Worm (Caenorhabditis elegans) whole organism, mixed stage, embryonic: Measurements from ENCODE around the gene puf-9.

Source experiments
- M03D4.4 ChIP-seq: sonication (generic microtip); optimal IDR thresholded peaks from 2 replicates; lab custom pipeline; 2017; ENCODE audit warnings: mild to moderate bottlenecking, missing genetic modification characterization, missing compliant biosample characterization
- bed-3 ChIP-seq: fragments of 200-800 bp; sonication (Bioruptor generic); optimal IDR thresholded peaks from 3 replicates; lab custom pipeline; 2018; ENCODE audit warnings: mild to moderate bottlenecking, missing genetic modification characterization, moderate library complexity, missing compliant biosample characterization
- blmp-1 ChIP-seq: fragments of 150-350 bp; optimal IDR thresholded peaks from 2 replicates; lab custom pipeline; 2014; ENCODE audit warnings: missing biosample characterization, missing genetic modification characterization
- ceh-39 ChIP-seq: fragments of 150-350 bp; optimal IDR thresholded peaks from 2 replicates; lab custom pipeline; 2014; ENCODE audit warnings: missing biosample characterization, missing genetic modification characterization
- ceh-43 ChIP-seq: fragments of 200-800 bp; sonication (Bioruptor generic); optimal IDR thresholded peaks from 2 replicates; lab custom pipeline; 2018; ENCODE audit warnings: mild to moderate bottlenecking, missing genetic modification characterization, moderate library complexity, missing compliant biosample characterization
- ceh-83 ChIP-seq: fragments of 200-800 bp; sonication (Bioruptor generic); optimal IDR thresholded peaks from 2 replicates; lab custom pipeline; 2018; ENCODE audit warnings: mild to moderate bottlenecking, missing genetic modification characterization, missing compliant biosample characterization
- ces-1 ChIP-seq: fragments of 150-350 bp; optimal IDR thresholded peaks from 2 replicates; lab custom pipeline; 2014; ENCODE audit warnings: missing biosample characterization, missing genetic modification reagents, missing genetic modification characterization
- cnd-1 ChIP-seq: fragments of 200-800 bp; sonication (Bioruptor generic); optimal IDR thresholded peaks from 2 replicates; lab custom pipeline; 2018; ENCODE audit warnings: mild to moderate bottlenecking, missing genetic modification characterization, missing compliant biosample characterization
- drap-1 ChIP-seq: fragments of 200-800 bp; sonication (Bioruptor generic); optimal IDR thresholded peaks from 3 replicates; lab custom pipeline; 2018; ENCODE audit warnings: mild to moderate bottlenecking, missing genetic modification characterization, missing compliant biosample characterization
- elt-1 ChIP-seq: sonication (generic microtip); optimal IDR thresholded peaks from 2 replicates; lab custom pipeline; 2017; ENCODE audit warnings: missing genetic modification characterization, mild to moderate bottlenecking, missing compliant biosample characterization, antibody characterized with exemption, moderate library complexity, borderline replicate concordance; ENCODE audit not compliant: insufficient read depth
- elt-3 ChIP-seq: fragments of 150-350 bp; optimal IDR thresholded peaks from 2 replicates; lab custom pipeline; 2014; ENCODE audit warnings: missing biosample characterization, missing genetic modification characterization
- flh-1 ChIP-seq: fragments of 200-800 bp; sonication (Bioruptor generic); optimal IDR thresholded peaks from 2 replicates; lab custom pipeline; 2018; ENCODE audit warnings: mild to moderate bottlenecking, missing genetic modification characterization, moderate library complexity, missing compliant biosample characterization
- ham-2 ChIP-seq: fragments of 200-800 bp; sonication (Bioruptor generic); optimal IDR thresholded peaks from 2 replicates; lab custom pipeline; 2018; ENCODE audit warnings: mild to moderate bottlenecking, missing genetic modification characterization, missing compliant biosample characterization
- hlh-1 ChIP-seq: fragments of 150-350 bp; optimal IDR thresholded peaks from 2 replicates; lab custom pipeline; 2014; ENCODE audit warnings: missing biosample characterization, missing genetic modification reagents, missing genetic modification characterization
- lin-13 ChIP-seq: fragments of 150-350 bp; optimal IDR thresholded peaks from 2 replicates; lab custom pipeline; 2014; ENCODE audit warnings: missing biosample characterization, missing genetic modification characterization
- lin-32 ChIP-seq: fragments of 200-800 bp; sonication (Bioruptor generic); optimal IDR thresholded peaks from 2 replicates; lab custom pipeline; 2018; ENCODE audit warnings: mild to moderate bottlenecking, missing genetic modification characterization, missing compliant biosample characterization
- lsy-2 ChIP-seq: fragments of 150-350 bp; optimal IDR thresholded peaks from 2 replicates; lab custom pipeline; 2014; ENCODE audit warnings: missing biosample characterization, missing genetic modification characterization
- mab-5 ChIP-seq: fragments of 150-350 bp; optimal IDR thresholded peaks from 2 replicates; lab custom pipeline; 2014; ENCODE audit warnings: missing biosample characterization, missing genetic modification characterization
- mep-1 ChIP-seq: fragments of 150-350 bp; optimal IDR thresholded peaks from 2 replicates; lab custom pipeline; 2017; ENCODE audit warnings: missing biosample characterization, missing genetic modification reagents, missing genetic modification characterization, inconsistent platforms
- mls-2 ChIP-seq: sonication (generic microtip); optimal IDR thresholded peaks from 2 replicates; lab custom pipeline; 2016; ENCODE audit warnings: mild to moderate bottlenecking, missing genetic modification characterization, moderate library complexity, missing compliant biosample characterization
- nhr-12 ChIP-seq: fragments of 150-350 bp; optimal IDR thresholded peaks from 2 replicates; lab custom pipeline; 2014; ENCODE audit warnings: missing biosample characterization, missing genetic modification characterization
- nhr-2 ChIP-seq: fragments of 150-350 bp; optimal IDR thresholded peaks from 2 replicates; lab custom pipeline; 2014; ENCODE audit warnings: missing biosample characterization, missing genetic modification characterization
- nhr-237 ChIP-seq: fragments of 150-350 bp; optimal IDR thresholded peaks from 2 replicates; lab custom pipeline; 2014; ENCODE audit warnings: missing biosample characterization, missing genetic modification characterization
- nhr-28 ChIP-seq: fragments of 150-350 bp; optimal IDR thresholded peaks from 2 replicates; lab custom pipeline; 2014; ENCODE audit warnings: missing biosample characterization, missing genetic modification characterization
- nhr-76 ChIP-seq: sonication (generic microtip); optimal IDR thresholded peaks from 2 replicates; lab custom pipeline; 2017; ENCODE audit warnings: missing biosample characterization, missing genetic modification characterization
- pha-4 ChIP-seq: fragments of 150-350 bp; optimal IDR thresholded peaks from 2 replicates; lab custom pipeline; 2018; ENCODE audit warnings: missing biosample characterization, missing genetic modification reagents, missing genetic modification characterization
- sem-2 ChIP-seq: fragments of 200-800 bp; sonication (Bioruptor generic); optimal IDR thresholded peaks from 2 replicates; lab custom pipeline; 2018; ENCODE audit warnings: mild to moderate bottlenecking, missing genetic modification characterization, missing compliant biosample characterization
- snpc-4 ChIP-seq: fragments of 150-350 bp; optimal IDR thresholded peaks from 2 replicates; lab custom pipeline; 2014; ENCODE audit warnings: missing biosample characterization, missing genetic modification characterization
- sptf-1 ChIP-seq: sonication (generic microtip); optimal IDR thresholded peaks from 2 replicates; lab custom pipeline; 2017; ENCODE audit warnings: mild to moderate bottlenecking, missing genetic modification characterization, moderate library complexity, missing compliant biosample characterization
- tbx-8 ChIP-seq: fragments of 200-800 bp; sonication (Bioruptor generic); optimal IDR thresholded peaks from 2 replicates; lab custom pipeline; 2018; ENCODE audit warnings: mild to moderate bottlenecking, missing genetic modification characterization, moderate library complexity, missing compliant biosample characterization
- unc-120 ChIP-seq: sonication (generic microtip); optimal IDR thresholded peaks from 2 replicates; lab custom pipeline; 2017; ENCODE audit warnings: missing genetic modification characterization, missing compliant biosample characterization; ENCODE audit not compliant: poor library complexity, severe bottlenecking
- unc-39 ChIP-seq: fragments of 150-350 bp; optimal IDR thresholded peaks from 2 replicates; lab custom pipeline; 2014; ENCODE audit warnings: missing biosample characterization, missing genetic modification characterization
- unc-62 ChIP-seq: fragments of 150-350 bp; optimal IDR thresholded peaks from 2 replicates; lab custom pipeline; 2014; ENCODE audit warnings: missing biosample characterization, missing genetic modification reagents, missing genetic modification characterization
- zip-8 ChIP-seq: fragments of 150-350 bp; optimal IDR thresholded peaks from 2 replicates; lab custom pipeline; 2014; ENCODE audit warnings: missing biosample characterization, missing genetic modification characterization
- ztf-11 ChIP-seq: fragments of 150-350 bp; optimal IDR thresholded peaks from 2 replicates; lab custom pipeline; 2014; ENCODE audit warnings: missing biosample characterization, missing genetic modification characterization

The puf-9 gene

DNA sequence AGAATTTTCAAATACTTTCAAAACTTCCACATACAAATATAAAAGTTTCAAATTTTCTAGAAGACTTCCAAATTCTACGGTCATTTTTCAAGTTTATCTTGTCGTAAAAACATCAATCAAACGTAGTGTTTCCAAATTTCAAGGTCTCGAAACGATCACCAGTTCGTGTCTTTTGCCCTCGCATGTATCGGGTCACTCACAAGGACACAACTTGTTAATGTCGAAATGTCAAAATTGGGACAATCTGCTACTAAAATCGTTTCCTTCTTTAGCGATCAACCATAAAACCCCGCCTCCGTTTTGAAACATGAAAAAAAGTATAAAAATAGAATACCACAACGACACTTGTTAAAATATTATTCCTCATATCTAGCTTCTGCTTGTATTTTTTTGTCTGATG lies 37.9 kb upstream of the puf-9 start:
- TF ChIP-seq sptf-1 (tag; lab: Kevin White, UChicago) (no peak), lin-13 (tag; lab: Kevin White, UChicago) (no peak), pha-4 (tag; lab: Kevin White, UChicago) (no peak), flh-1 (GFP tag; lab: Kevin White, UChicago) (no peak), hlh-1 (tag; lab: Kevin White, UChicago) (no peak), lsy-2 (tag; lab: Kevin White, UChicago) (no peak), tbx-8 (GFP tag; lab: Kevin White, UChicago) (no peak), ceh-39 (no peak)
- TF ChIP-seq, all 35 proteins: peak for 0

ce11 chrX:5805872-5806472 lies 35.4 kb upstream of the puf-9 start, which contains the start of gene F13D11.3:
TSS of gene F13D11.3 (minus strand) at chrX:5805922.
- TF ChIP-seq ceh-43 (GFP tag; lab: Kevin White, UChicago) (no peak), hlh-1 (tag; lab: Kevin White, UChicago) (peak; percentile 77)

DNA sequence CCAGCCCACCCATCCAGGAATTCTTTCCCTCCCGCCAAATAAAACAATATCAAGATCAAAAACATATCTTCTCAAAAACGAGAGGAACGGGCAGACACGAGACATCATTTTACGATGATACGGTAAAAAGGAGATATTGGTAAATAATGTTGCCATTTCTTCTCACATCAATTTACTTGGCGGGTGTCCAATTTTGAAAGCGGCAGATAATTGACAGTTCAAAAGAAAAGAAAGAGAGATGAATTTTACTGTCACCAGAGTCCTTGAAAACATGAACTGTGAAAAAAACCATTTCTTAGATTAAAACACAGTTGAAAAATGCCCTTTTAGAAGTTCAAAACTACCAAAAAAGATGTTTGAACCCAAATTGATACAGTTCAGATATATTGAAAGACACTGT lies 30.7 kb upstream of the puf-9 start:
- TF ChIP-seq unc-39: no peak
- TF ChIP-seq nhr-237 (tag; lab: Kevin White, UChicago): no peak
- TF ChIP-seq unc-62 (GFP tag; lab: Kevin White, UChicago): peak; percentile 15

DNA sequence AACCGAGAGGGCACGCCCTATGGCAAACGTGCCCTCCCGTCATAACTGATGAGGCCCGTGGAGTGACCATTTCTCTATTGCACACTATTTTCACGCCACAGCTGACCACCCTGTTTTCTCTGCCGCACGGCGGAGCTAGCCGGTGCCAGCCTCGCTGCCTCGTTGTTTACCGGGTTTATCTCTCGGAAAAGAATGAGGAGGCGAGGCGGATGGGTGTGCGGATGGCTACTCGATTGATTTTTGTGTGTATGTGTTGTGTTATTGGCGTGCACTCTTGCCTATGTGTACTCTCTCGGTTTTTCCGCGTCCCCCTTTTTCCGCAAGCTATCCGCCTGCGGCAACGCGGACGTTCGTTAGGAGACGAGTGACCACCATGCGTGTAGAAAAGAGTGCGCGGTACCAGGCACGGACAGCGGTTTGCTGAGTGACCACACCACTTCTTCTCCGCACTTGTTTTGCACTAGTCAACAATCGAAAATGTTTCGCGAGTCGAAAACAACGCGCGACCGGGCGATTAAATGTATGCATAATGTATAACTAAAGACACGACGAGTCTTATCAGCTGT lies 29.3 kb upstream of the puf-9 start:
- TF ChIP-seq elt-1 (tag; lab: Kevin White, UChicago) (peak; percentile 6), unc-62 (GFP tag; lab: Kevin White, UChicago) (peak; percentile 85), sptf-1 (tag; lab: Kevin White, UChicago) (peak; percentile 90), ceh-39 (peak; percentile 48), bed-3 (GFP tag; lab: Kevin White, UChicago) (peak; percentile 48), mep-1 (tag; lab: Kevin White, UChicago) (peak; percentile 80), unc-120 (tag; lab: Kevin White, UChicago) (peak; percentile 96), snpc-4 (tag; lab: Kevin White, UChicago) (no peak), zip-8 (no peak), ces-1 (GFP tag; lab: Kevin White, UChicago) (peak; percentile 72), lin-13 (tag; lab: Kevin White, UChicago) (peak; percentile 73), nhr-28 (tag; lab: Kevin White, UChicago) (no peak), sem-2 (GFP tag; lab: Kevin White, UChicago) (peak; percentile 43), lin-32 (GFP tag; lab: Kevin White, UChicago) (peak; percentile 60), mls-2 (tag; lab: Kevin White, UChicago) (peak; percentile 96), ztf-11 (tag; lab: Kevin White, UChicago) (peak; percentile 88), hlh-1 (tag; lab: Kevin White, UChicago) (peak; percentile 96), lsy-2 (tag; lab: Kevin White, UChicago) (peak; percentile 56), tbx-8 (GFP tag; lab: Kevin White, UChicago) (peak; percentile 60), nhr-237 (tag; lab: Kevin White, UChicago) (peak; percentile 50), blmp-1 (tag; lab: Kevin White, UChicago) (no peak), ceh-83 (GFP tag; lab: Kevin White, UChicago) (peak; percentile 69), M03D4.4 (tag; lab: Kevin White, UChicago) (peak; percentile 86), nhr-12 (tag; lab: Kevin White, UChicago) (peak; percentile 62), ham-2 (GFP tag; lab: Kevin White, UChicago) (peak; percentile 100), mab-5 (tag; lab: Kevin White, UChicago) (peak; percentile 59), pha-4 (tag; lab: Kevin White, UChicago) (peak; percentile 91), ceh-43 (GFP tag; lab: Kevin White, UChicago) (peak; percentile 21), nhr-76 (no peak), cnd-1 (tag; lab: Kevin White, UChicago) (peak; percentile 87), elt-3 (tag; lab: Kevin White, UChicago) (peak; percentile 13), nhr-2 (tag; lab: Kevin White, UChicago) (peak; percentile 61), drap-1 (GFP tag; lab: Kevin White, UChicago) (peak; percentile 88), flh-1 (GFP tag; lab: Kevin White, UChicago) (peak; percentile 68), unc-39 (peak; percentile 28)
